Worm (Caenorhabditis elegans) whole organism, young adult: ENCODE measurements around the gene Y79H2A.12.

Experiments used
- B0019.2 ChIP-seq: fragments of 200-800 bp; sonication (Bioruptor generic); conservative IDR thresholded peaks from 2 replicates; pipeline ENCODE4 v1.3.6; 2022; ENCODE audit warnings: missing genetic modification reagents, missing genetic modification characterization, missing compliant biosample characterization
- B0035.1 ChIP-seq: sonication (generic microtip); optimal IDR thresholded peaks from 2 replicates; lab custom pipeline; 2016; ENCODE audit warnings: missing genetic modification characterization, mild to moderate bottlenecking, missing compliant biosample characterization, missing genotype, missing genetic modification reagents
- B0261.1 ChIP-seq: sonication (generic microtip); optimal IDR thresholded peaks from 2 replicates; lab custom pipeline; 2016; ENCODE audit warnings: mild to moderate bottlenecking, missing genetic modification characterization, moderate library complexity, missing compliant biosample characterization
- B0336.3 ChIP-seq: fragments of 200-800 bp; sonication (Bioruptor generic); IDR thresholded peaks from 2 replicates; pipeline ENCODE4 v1.3.6; 2022; ENCODE audit warnings: missing genetic modification characterization, missing compliant biosample characterization
- D2030.7 ChIP-seq: fragments of 200-800 bp; sonication (Bioruptor generic); IDR thresholded peaks from 2 replicates; pipeline ENCODE4 v1.3.6; 2022; ENCODE audit warnings: missing genetic modification reagents, missing genetic modification characterization, missing compliant biosample characterization
- F37B4.10 ChIP-seq: fragments of 200-800 bp; sonication (Bioruptor generic); IDR thresholded peaks from 2 replicates; pipeline ENCODE4 v1.3.6; 2022; ENCODE audit warnings: missing genetic modification characterization, missing compliant biosample characterization
- F49E8.2 ChIP-seq: sonication (generic microtip); optimal IDR thresholded peaks from 3 replicates; lab custom pipeline; 2017; ENCODE audit warnings: missing genetic modification characterization, mild to moderate bottlenecking, missing compliant biosample characterization, antibody characterized with exemption, moderate library complexity; ENCODE audit not compliant: insufficient read depth
- F57C9.4 ChIP-seq: sonication (generic microtip); optimal IDR thresholded peaks from 2 replicates; lab custom pipeline; 2017; ENCODE audit warnings: mild to moderate bottlenecking, missing genetic modification characterization, missing compliant biosample characterization
- T07F8.4 ChIP-seq: sonication (generic microtip); optimal IDR thresholded peaks from 2 replicates; lab custom pipeline; 2016; ENCODE audit warnings: mild to moderate bottlenecking, missing genetic modification characterization, moderate library complexity, missing compliant biosample characterization
- Y56A3A.18 ChIP-seq: fragments of 200-800 bp; sonication (Bioruptor generic); IDR thresholded peaks from 2 replicates; pipeline ENCODE4 v1.3.6; 2022; ENCODE audit warnings: missing genetic modification reagents, missing genetic modification characterization, missing compliant biosample characterization
- ama-1 ChIP-seq, 3 experiments: fragments of 150-350 bp in 1 of 3; sonication (generic microtip) in 2 of 3; optimal IDR thresholded peaks; 2 replicates each; lab custom pipeline; 2014 to 2018; ENCODE audit warnings: missing biosample characterization in 2 of 3, missing genetic modification characterization in 2 of 3, missing genetic modification reagents in 2 of 3
- aptf-2 ChIP-seq: fragments of 200-800 bp; sonication (Bioruptor generic); conservative IDR thresholded peaks from 2 replicates; pipeline ENCODE4 v1.3.6; 2022; ENCODE audit warnings: missing genetic modification reagents, missing genetic modification characterization, missing compliant biosample characterization
- atf-7 ChIP-seq: sonication (generic microtip); optimal IDR thresholded peaks from 2 replicates; lab custom pipeline; 2017; ENCODE audit warnings: mild to moderate bottlenecking, missing genetic modification characterization, missing compliant biosample characterization
- attf-6 ChIP-seq: fragments of 200-800 bp; sonication (Bioruptor generic); IDR thresholded peaks from 2 replicates; pipeline ENCODE4 v1.3.6; 2022; ENCODE audit warnings: missing genetic modification reagents, missing genetic modification characterization, missing compliant biosample characterization
- cebp-1 ChIP-seq, 2 experiments: fragments of 200-800 bp in 1 of 2; sonication (Bioruptor generic) in 1 of 2; sonication (generic microtip) in 1 of 2; IDR thresholded peaks in 1 of 2; optimal IDR thresholded peaks in 1 of 2; 2 replicates each; pipeline versions ENCODE4 v1.3.6 to Lab custom; 2017 to 2022; ENCODE audit warnings: missing compliant biosample characterization in 2 of 2, missing genetic modification characterization in 2 of 2, mild to moderate bottlenecking in 1 of 2, missing genetic modification reagents in 1 of 2, moderate library complexity in 1 of 2
- ceh-27 ChIP-seq: fragments of 200-800 bp; sonication (Bioruptor generic); optimal IDR thresholded peaks from 2 replicates; lab custom pipeline; 2018; ENCODE audit warnings: mild to moderate bottlenecking, missing genetic modification characterization, moderate library complexity, missing compliant biosample characterization
- ceh-58 ChIP-seq: fragments of 200-800 bp; sonication (Bioruptor generic); IDR thresholded peaks from 2 replicates; pipeline ENCODE4 v1.3.6; 2022; ENCODE audit warnings: missing genetic modification characterization, missing compliant biosample characterization
- ceh-91 ChIP-seq: fragments of 200-800 bp; sonication (Bioruptor generic); IDR thresholded peaks from 2 replicates; pipeline ENCODE4 v1.3.6; 2022; ENCODE audit warnings: missing genetic modification reagents, missing genetic modification characterization, missing compliant biosample characterization
- chd-7 ChIP-seq: sonication (generic microtip); optimal IDR thresholded peaks from 2 replicates; lab custom pipeline; 2016; ENCODE audit warnings: mild to moderate bottlenecking, missing genetic modification characterization, moderate library complexity, missing compliant biosample characterization
- dpl-1 ChIP-seq: fragments of 150-350 bp; optimal IDR thresholded peaks from 2 replicates; lab custom pipeline; 2014; ENCODE audit warnings: missing biosample characterization, missing genetic modification reagents, missing genetic modification characterization
- egl-18 ChIP-seq: fragments of 200-800 bp; sonication (Bioruptor generic); IDR thresholded peaks from 2 replicates; pipeline ENCODE4 v1.3.6; 2022; ENCODE audit warnings: missing genetic modification reagents, missing genetic modification characterization, missing compliant biosample characterization
- egrh-3 ChIP-seq: fragments of 200-800 bp; sonication (Bioruptor generic); IDR thresholded peaks from 2 replicates; pipeline ENCODE4 v1.3.6; 2022; ENCODE audit warnings: missing genetic modification reagents, missing genetic modification characterization, missing compliant biosample characterization
- him-1 ChIP-seq: sonication (generic microtip); optimal IDR thresholded peaks from 2 replicates; lab custom pipeline; 2016; ENCODE audit warnings: missing genotype, missing genetic modification reagents, missing genetic modification characterization, missing compliant biosample characterization
- hmg-1.2 ChIP-seq: fragments of 200-800 bp; sonication (Bioruptor generic); IDR thresholded peaks from 2 replicates; pipeline ENCODE4 v1.3.6; 2022; ENCODE audit warnings: missing genetic modification reagents, missing genetic modification characterization, missing compliant biosample characterization
- hmg-20 ChIP-seq: fragments of 200-800 bp; sonication (Bioruptor generic); IDR thresholded peaks from 2 replicates; pipeline ENCODE4 v1.3.6; 2022; ENCODE audit warnings: missing genetic modification reagents, missing genetic modification characterization, missing compliant biosample characterization
- lin-35 ChIP-seq, 3 experiments: fragments of 150-350 bp in 2 of 3; sonication (generic microtip) in 1 of 3; optimal IDR thresholded peaks; 2 replicates each; lab custom pipeline; 2014 to 2018; ENCODE audit warnings: missing biosample characterization in 3 of 3, missing genetic modification characterization in 3 of 3, missing genetic modification reagents in 3 of 3
- madf-6 ChIP-seq: fragments of 200-800 bp; sonication (Bioruptor generic); IDR thresholded peaks from 2 replicates; pipeline ENCODE4 v1.3.6; 2022; ENCODE audit warnings: missing genetic modification reagents, missing genetic modification characterization, missing compliant biosample characterization
- nhr-120 ChIP-seq: fragments of 200-800 bp; sonication (Bioruptor generic); IDR thresholded peaks from 2 replicates; pipeline ENCODE4 v1.3.6; 2022; ENCODE audit warnings: missing genetic modification characterization, missing compliant biosample characterization
- nhr-179 ChIP-seq: sonication (generic microtip); optimal IDR thresholded peaks from 2 replicates; lab custom pipeline; 2016; ENCODE audit warnings: mild to moderate bottlenecking, missing genetic modification characterization, missing compliant biosample characterization
- nhr-90 ChIP-seq: sonication (generic microtip); optimal IDR thresholded peaks from 2 replicates; lab custom pipeline; 2016; ENCODE audit warnings: missing genotype, mild to moderate bottlenecking, missing genetic modification characterization, missing compliant biosample characterization
- pha-4 ChIP-seq: fragments of 150-350 bp; sonication (generic microtip); optimal IDR thresholded peaks from 2 replicates; lab custom pipeline; 2014; ENCODE audit warnings: missing biosample characterization, missing genetic modification reagents, missing genetic modification characterization
- rpc-1 ChIP-seq, 2 experiments: fragments of 150-350 bp in 1 of 2; sonication (generic microtip) in 1 of 2; optimal IDR thresholded peaks; 2 replicates each; lab custom pipeline; 2014 to 2018; ENCODE audit warnings: missing biosample characterization in 1 of 2, missing genetic modification characterization in 1 of 2, missing genetic modification reagents in 1 of 2, missing genotype in 1 of 2
- snpc-1.1 ChIP-seq: sonication (generic microtip); optimal IDR thresholded peaks from 2 replicates; lab custom pipeline; 2017; ENCODE audit warnings: missing genetic modification characterization, mild to moderate bottlenecking, missing compliant biosample characterization, antibody characterized with exemption, moderate library complexity, missing genotype, missing genetic modification reagents; ENCODE audit not compliant: insufficient read depth
- snpc-3.4 ChIP-seq: sonication (generic microtip); optimal IDR thresholded peaks from 2 replicates; lab custom pipeline; 2017; ENCODE audit warnings: missing genetic modification characterization, mild to moderate bottlenecking, missing compliant biosample characterization, antibody characterized with exemption, moderate library complexity, missing genotype, missing genetic modification reagents
- tbx-9 ChIP-seq: sonication (generic microtip); optimal IDR thresholded peaks from 2 replicates; lab custom pipeline; 2016; ENCODE audit warnings: borderline replicate concordance, missing genetic modification characterization, inconsistent platforms, missing compliant biosample characterization
- tlf-1 ChIP-seq: fragments of 200-800 bp; sonication (Bioruptor generic); optimal IDR thresholded peaks from 2 replicates; lab custom pipeline; 2018; ENCODE audit warnings: mild to moderate bottlenecking, missing genetic modification characterization, missing compliant biosample characterization
- ztf-3 ChIP-seq: fragments of 200-800 bp; sonication (Bioruptor generic); optimal IDR thresholded peaks from 2 replicates; lab custom pipeline; 2018; ENCODE audit warnings: mild to moderate bottlenecking, missing genetic modification characterization, missing compliant biosample characterization

Y79H2A.12 gene

DNA sequence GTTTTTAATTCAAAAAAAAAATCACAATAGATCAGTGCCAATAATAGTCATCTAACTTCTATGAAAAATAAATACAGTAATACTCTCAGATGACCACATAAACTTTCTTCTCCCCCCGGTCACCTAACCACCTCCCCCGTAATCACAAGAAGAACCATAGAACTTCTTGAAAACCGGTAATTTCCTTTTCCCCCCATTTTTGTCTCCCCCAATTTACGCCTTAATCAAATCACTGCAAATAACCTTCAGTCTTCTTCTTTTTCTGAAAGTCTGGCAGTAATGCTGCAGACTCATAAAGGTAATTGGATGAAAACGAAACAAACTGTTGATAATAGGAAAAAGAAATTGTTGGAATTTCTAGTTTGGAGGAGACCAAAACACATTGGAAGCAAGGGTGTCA lies 14.2 kb downstream of the Y79H2A.12 start:
- no peak for TF ChIP-seq D2030.7 (GFP tag; lab: Robert Waterston, UW)
- no peak for TF ChIP-seq F57C9.4 (tag; lab: Kevin White, UChicago)
- TF ChIP-seq nhr-179 (tag; lab: Kevin White, UChicago), result no peak
- no peak for TF ChIP-seq pha-4 (tag; lab: Kevin White, UChicago)
- TF ChIP-seq ztf-3 (GFP tag; lab: Kevin White, UChicago), result no peak
- no peak for TF ChIP-seq nhr-90
- no peak for TF ChIP-seq F37B4.10 (GFP tag; lab: Robert Waterston, UW)
- no peak for TF ChIP-seq madf-6 (GFP tag; lab: Robert Waterston, UW)
- no peak for TF ChIP-seq Y56A3A.18 (GFP tag; lab: Robert Waterston, UW)
- TF ChIP-seq snpc-3.4, result no peak
- no peak for TF ChIP-seq ama-1 (optimal IDR thresholded peaks at IDR 0.05; lab: Kevin White, UChicago)
- no peak for TF ChIP-seq ama-1 (GFP tag; optimal IDR thresholded peaks at IDR 0.05; lab: Kevin White, UChicago)
- TF ChIP-seq F49E8.2, result no peak
- no peak for TF ChIP-seq rpc-1 (optimal IDR thresholded peaks at IDR 0.05; lab: Kevin White, UChicago)
- no peak for TF ChIP-seq rpc-1 (tag; optimal IDR thresholded peaks at IDR 0.05; lab: Kevin White, UChicago)
- TF ChIP-seq B0019.2 (GFP tag; lab: Robert Waterston, UW), result no peak
- no peak for TF ChIP-seq him-1 (tag; lab: Kevin White, UChicago)
- TF ChIP-seq T07F8.4, result no peak

DNA sequence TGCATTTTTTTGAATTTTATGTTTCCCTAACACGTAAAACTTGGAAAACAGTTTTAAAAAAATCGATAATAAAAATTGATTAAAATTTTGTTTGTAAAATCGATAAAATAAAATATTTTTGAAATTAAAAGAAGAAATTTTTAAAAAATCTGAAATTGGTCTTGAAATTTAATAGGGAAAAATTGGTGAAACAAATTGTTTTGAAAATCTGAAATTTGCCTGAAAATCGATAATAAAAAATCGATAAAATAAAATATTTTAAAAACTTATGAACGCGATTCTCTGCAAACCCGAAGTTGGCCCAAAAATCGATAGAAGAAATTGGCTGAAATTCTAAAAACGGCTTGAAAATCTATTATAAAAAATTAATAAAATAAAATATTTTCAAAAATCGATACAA lies 15.0 kb downstream of the Y79H2A.12 start:
- TF ChIP-seq B0035.1 (tag; lab: Kevin White, UChicago) (no peak), dpl-1 (GFP tag; lab: Kevin White, UChicago) (no peak), lin-35 (GFP tag; optimal IDR thresholded peaks at IDR 0.05; lab: Kevin White, UChicago) (no peak)

DNA sequence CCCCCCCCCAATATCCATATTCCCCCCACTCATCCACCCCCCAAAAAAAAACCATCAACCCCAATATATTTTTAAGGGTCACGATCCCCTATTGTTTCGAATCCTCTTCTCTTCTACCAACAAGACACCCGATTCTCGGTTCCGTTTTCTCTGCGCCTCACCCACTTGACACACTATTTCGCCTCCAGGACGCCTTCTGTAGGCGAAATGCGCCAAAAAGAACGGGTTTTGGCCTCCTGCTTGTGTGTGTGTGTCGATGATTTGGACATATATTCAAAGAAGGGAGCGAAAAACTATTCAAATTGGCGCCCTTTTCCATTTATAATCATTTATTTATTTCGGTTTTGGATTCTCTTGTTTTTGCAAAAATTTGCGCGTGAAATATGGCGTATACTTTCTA lies 15.6 kb downstream of the Y79H2A.12 start:
- no peak for TF ChIP-seq egrh-3 (GFP tag; lab: Robert Waterston, UW)
- peak; percentile 84 for TF ChIP-seq hmg-1.2 (GFP tag; lab: Robert Waterston, UW)
- TF ChIP-seq ceh-27 (GFP tag; lab: Kevin White, UChicago), result peak; percentile 39

DNA sequence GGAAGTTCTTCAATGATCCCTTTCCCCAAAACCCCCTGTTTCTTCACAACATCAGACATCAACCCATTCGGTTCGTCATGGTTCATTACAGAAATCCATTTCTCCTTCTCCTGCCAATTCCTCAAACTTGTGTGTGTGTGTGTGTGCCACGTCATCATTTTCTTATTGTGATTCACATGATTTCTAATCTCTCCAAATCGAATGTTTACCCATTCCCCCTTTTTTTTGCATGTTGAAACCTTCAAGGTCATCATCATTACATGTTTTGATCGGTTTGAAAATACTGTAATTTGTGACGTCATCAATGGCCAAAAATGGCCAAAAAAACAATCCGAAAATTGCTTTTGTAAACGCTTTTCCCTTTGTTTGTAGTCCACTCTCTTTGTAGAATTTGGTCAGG lies 18.9 kb downstream of the Y79H2A.12 start:
- TF ChIP-seq hmg-20 (no peak), tlf-1 (GFP tag; lab: Kevin White, UChicago) (no peak), attf-6 (GFP tag; lab: Robert Waterston, UW) (no peak), ceh-58 (GFP tag; lab: Robert Waterston, UW) (no peak), tbx-9 (no peak), aptf-2 (GFP tag; lab: Robert Waterston, UW) (no peak), snpc-1.1 (tag; lab: Kevin White, UChicago) (no peak), madf-6 (GFP tag; lab: Robert Waterston, UW) (no peak), ceh-91 (no peak), B0336.3 (GFP tag; lab: Robert Waterston, UW) (no peak), atf-7 (tag; lab: Kevin White, UChicago) (no peak), chd-7 (tag; lab: Kevin White, UChicago) (no peak), B0261.1 (tag; lab: Kevin White, UChicago) (no peak), T07F8.4 (no peak), ceh-27 (GFP tag; lab: Kevin White, UChicago) (no peak), egl-18 (no peak), nhr-90 (no peak), cebp-1 (GFP tag; IDR thresholded peaks at IDR 0.05; lab: Robert Waterston, UW) (no peak), cebp-1 (tag; optimal IDR thresholded peaks at IDR 0.05; lab: Kevin White, UChicago) (no peak), Y56A3A.18 (GFP tag; lab: Robert Waterston, UW) (no peak), nhr-120 (GFP tag; lab: Robert Waterston, UW) (no peak)
